Fruit fly (Drosophila melanogaster): Measurements from ENCODE around the gene Torsin.

- TF ChIP-seq CG8478 (optimal IDR thresholded peaks at IDR 0.05): no peak
- no peak for TF ChIP-seq CTCF (optimal IDR thresholded peaks at IDR 0.05)
These were observed 34.7 kb upstream of the Torsin start for dm6 chrX:4684444-4684924.

Measured in S2 (cell line).